Worm (Caenorhabditis elegans): ENCODE data around the gene dec-7.

The dec-7 gene

ce11 chrIII:9928777-9929176 is 3.4 kb upstream of the dec-7 start, which contains the start of gene ttr-1:
Gene ttr-1 (plus strand): TSS chrIII:9929077.
- TF ChIP-seq ttx-3 (tag; optimal IDR thresholded peaks at IDR 0.05) (no peak), ztf-16 (tag; optimal IDR thresholded peaks at IDR 0.05) (no peak), K09A11.1 (tag; optimal IDR thresholded peaks at IDR 0.05; ENCODE audit: insufficient read depth) (no peak), pqm-1 (tag; optimal IDR thresholded peaks at IDR 0.05) (no peak), ceh-22 (tag; optimal IDR thresholded peaks at IDR 0.05) (no peak), sox-4 (tag; optimal IDR thresholded peaks at IDR 0.05) (no peak), ceh-6 (GFP tag; optimal IDR thresholded peaks at IDR 0.05) (no peak), dmd-4 (tag; optimal IDR thresholded peaks at IDR 0.05; ENCODE audit: borderline replicate concordance) (no peak), hlh-8 (tag; optimal IDR thresholded peaks at IDR 0.05) (no peak), rnt-1 (tag; optimal IDR thresholded peaks at IDR 0.05) (no peak), pag-3 (tag; optimal IDR thresholded peaks at IDR 0.05; ENCODE audit: borderline replicate concordance) (no peak), ceh-30 (tag; optimal IDR thresholded peaks at IDR 0.05) (no peak), dve-1 (tag; optimal IDR thresholded peaks at IDR 0.05) (no peak)

DNA sequence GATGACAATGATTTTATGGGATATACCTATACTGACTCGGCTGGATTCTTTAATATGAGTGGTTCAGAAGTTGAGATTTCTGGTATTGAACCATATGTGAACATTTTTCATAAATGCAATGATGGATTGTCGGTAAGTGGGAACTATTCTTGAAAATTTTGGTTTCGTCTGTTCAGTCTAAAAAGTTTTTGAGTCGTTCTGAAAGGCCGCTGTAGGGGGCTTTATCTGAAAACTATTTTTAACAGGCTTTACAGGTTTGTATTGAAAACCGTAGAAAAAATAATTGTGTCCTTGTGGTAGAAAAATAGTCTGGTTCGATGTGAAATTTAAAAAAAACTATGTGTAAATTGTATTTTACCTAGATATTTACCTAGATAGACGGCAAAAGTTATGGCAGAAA is 2.7 kb upstream of the dec-7 start:
- no peak for TF ChIP-seq odd-2 (tag; optimal IDR thresholded peaks at IDR 0.05)
- TF ChIP-seq unc-3 (GFP tag; conservative IDR thresholded peaks at IDR 0.05), result no peak
- no peak for TF ChIP-seq unc-3 (tag; optimal IDR thresholded peaks at IDR 0.05)

DNA sequence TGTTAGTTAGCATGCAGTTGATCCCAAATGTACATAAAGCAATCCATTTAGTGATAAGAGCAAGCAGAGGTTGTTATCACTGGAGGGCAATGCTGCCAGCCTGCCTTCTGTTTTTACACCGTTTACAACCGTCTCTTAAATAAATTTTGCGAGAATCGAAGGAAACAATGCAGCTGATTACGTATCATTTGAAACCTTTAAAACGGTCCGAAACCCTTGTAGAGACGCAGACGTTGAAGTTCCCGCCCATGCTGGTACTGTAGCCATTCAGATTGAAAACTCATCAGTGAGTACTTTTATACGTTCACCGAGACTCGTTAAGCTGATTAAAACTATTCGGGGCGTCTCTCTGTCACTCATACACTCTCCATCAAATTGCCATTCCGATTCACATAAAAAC is 1.8 kb upstream of the dec-7 start:
- peak; percentile 65 for TF ChIP-seq pqm-1 (tag; optimal IDR thresholded peaks at IDR 0.05)
- no peak for TF ChIP-seq ets-4 (tag; optimal IDR thresholded peaks at IDR 0.05)
- TF ChIP-seq elt-2 (tag; optimal IDR thresholded peaks at IDR 0.05), result peak; percentile 86
- TF ChIP-seq hlh-6 (tag; optimal IDR thresholded peaks at IDR 0.05), result no peak

DNA sequence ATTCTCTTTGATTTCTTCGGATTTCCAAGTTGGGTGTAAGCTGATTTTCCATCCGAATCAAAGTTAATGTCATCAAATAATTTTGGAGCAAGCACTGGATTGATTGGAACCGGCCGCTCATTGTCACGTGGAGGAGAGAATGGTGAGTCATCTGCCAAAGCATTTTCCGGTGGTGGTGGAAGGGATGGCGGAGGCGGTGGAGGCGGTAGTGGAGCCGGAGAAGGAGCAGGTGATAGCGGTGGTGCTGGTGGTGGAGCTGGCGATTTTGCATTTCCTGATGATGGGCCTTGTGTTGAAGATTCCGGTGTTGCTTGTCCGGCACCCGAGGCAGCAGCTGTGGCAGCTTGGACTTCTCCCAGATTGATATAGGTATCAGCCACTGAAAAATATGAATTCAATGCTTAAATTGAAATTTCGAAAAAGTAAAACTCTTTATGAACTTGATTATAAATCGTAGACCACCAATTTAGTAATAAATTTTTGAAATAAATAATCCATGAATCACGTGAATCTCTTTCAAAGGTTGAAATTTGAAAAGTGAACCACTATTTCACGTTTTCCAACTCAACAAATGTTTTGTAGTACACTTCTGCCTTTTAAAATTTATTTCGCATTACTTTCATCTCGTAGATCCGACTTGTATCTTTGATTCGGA is 8.9 kb downstream of the dec-7 start, which contains the start of the genes K03H1.9 and K03H1.12:
Gene K03H1.9, minus strand, starts transcription at position 471 of the 655 bp plus-strand sequence.
Gene K03H1.12, plus strand, starts transcription at position 605 of the 655 bp plus-strand sequence.
- no peak for TF ChIP-seq pha-2 (tag; optimal IDR thresholded peaks at IDR 0.05)
- no peak for TF ChIP-seq elt-4 (tag; optimal IDR thresholded peaks at IDR 0.05)
- TF ChIP-seq fkh-10 (GFP tag; optimal IDR thresholded peaks at IDR 0.05), result no peak
- TF ChIP-seq Y22D7AL.16 (tag; optimal IDR thresholded peaks at IDR 0.05), result no peak
- no peak for TF ChIP-seq hlh-6 (tag; optimal IDR thresholded peaks at IDR 0.05)
- no peak for TF ChIP-seq ceh-34 (tag; optimal IDR thresholded peaks at IDR 0.05)
- TF ChIP-seq ceh-30 (tag; optimal IDR thresholded peaks at IDR 0.05), result no peak
- TF ChIP-seq C38D4.7 (GFP tag; optimal IDR thresholded peaks at IDR 0.05), result no peak
- no peak for TF ChIP-seq sox-2 (GFP tag; IDR thresholded peaks at IDR 0.05)
- TF ChIP-seq pat-9 (tag; optimal IDR thresholded peaks at IDR 0.05), result no peak
- no peak for TF ChIP-seq lin-11 (tag; optimal IDR thresholded peaks at IDR 0.05)
- no peak for TF ChIP-seq ref-2 (tag; optimal IDR thresholded peaks at IDR 0.05)

DNA sequence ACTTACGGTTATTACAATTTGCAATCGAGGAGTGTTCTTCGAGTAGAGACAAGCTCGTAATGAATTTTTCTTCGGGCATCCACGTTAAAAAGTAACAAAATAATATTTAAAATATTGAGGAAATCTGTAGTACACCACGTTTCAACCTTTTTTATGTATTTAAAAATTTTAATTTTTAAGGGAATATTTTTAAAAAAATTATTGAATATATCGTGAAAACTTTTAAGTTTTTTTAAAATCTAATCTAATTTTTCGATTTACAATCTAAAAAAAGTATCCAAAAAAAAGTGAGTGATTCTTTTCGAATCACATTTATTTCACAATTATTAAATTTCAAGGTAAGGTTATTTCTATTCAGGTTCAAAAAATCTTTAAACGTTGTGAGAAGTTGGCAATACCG is 12.5 kb downstream of the dec-7 start, which contains the start of gene gln-2:
Gene gln-2, minus strand, starts transcription at position 101 of the 400 bp plus-strand sequence.
- TF ChIP-seq ahr-1 (tag; optimal IDR thresholded peaks at IDR 0.05) (no peak), zip-5 (tag; optimal IDR thresholded peaks at IDR 0.05) (no peak), lim-6 (tag; optimal IDR thresholded peaks at IDR 0.05) (no peak), ceh-18 (tag; optimal IDR thresholded peaks at IDR 0.05) (no peak), ceh-48 (tag; optimal IDR thresholded peaks at IDR 0.05) (no peak)

All from whole organism, late embryonic.